Worm (Caenorhabditis elegans) whole organism, young adult: ENCODE results near the gene Y57G11C.43.

Source experiments
- cebp-1 ChIP-seq, 2 experiments: fragments of 200-800 bp in 1 of 2; sonication (Bioruptor generic) in 1 of 2; sonication (generic microtip) in 1 of 2; IDR thresholded peaks in 1 of 2; optimal IDR thresholded peaks in 1 of 2; 2 replicates each; pipeline versions ENCODE4 v1.3.6 to Lab custom; 2017 to 2022; ENCODE audit warnings: missing compliant biosample characterization in 2 of 2, missing genetic modification characterization in 2 of 2, mild to moderate bottlenecking in 1 of 2, missing genetic modification reagents in 1 of 2, moderate library complexity in 1 of 2
- ceh-100 ChIP-seq: fragments of 200-800 bp; sonication (Bioruptor generic); IDR thresholded peaks from 2 replicates; pipeline ENCODE4 v1.3.6; 2022; ENCODE audit warnings: missing genetic modification reagents, missing genetic modification characterization, missing compliant biosample characterization
- dpl-1 ChIP-seq: fragments of 150-350 bp; optimal IDR thresholded peaks from 2 replicates; lab custom pipeline; 2014; ENCODE audit warnings: missing biosample characterization, missing genetic modification reagents, missing genetic modification characterization
- hlh-12 ChIP-seq: sonication (generic microtip); optimal IDR thresholded peaks from 2 replicates; lab custom pipeline; 2016; ENCODE audit warnings: missing genetic modification characterization, missing compliant biosample characterization
- lin-35 ChIP-seq, 3 experiments: fragments of 150-350 bp in 2 of 3; sonication (generic microtip) in 1 of 3; optimal IDR thresholded peaks; 2 replicates each; lab custom pipeline; 2014 to 2018; ENCODE audit warnings: missing biosample characterization in 3 of 3, missing genetic modification characterization in 3 of 3, missing genetic modification reagents in 3 of 3
- lin-54 ChIP-seq: fragments of 200-800 bp; sonication (Bioruptor generic); optimal IDR thresholded peaks from 2 replicates; lab custom pipeline; 2018; ENCODE audit warnings: mild to moderate bottlenecking, missing genetic modification characterization, missing compliant biosample characterization
- pha-4 ChIP-seq: fragments of 150-350 bp; sonication (generic microtip); optimal IDR thresholded peaks from 2 replicates; lab custom pipeline; 2014; ENCODE audit warnings: missing biosample characterization, missing genetic modification reagents, missing genetic modification characterization
- unc-62 ChIP-seq: fragments of 150-350 bp; optimal IDR thresholded peaks from 2 replicates; lab custom pipeline; 2014; ENCODE audit warnings: missing biosample characterization, missing genetic modification reagents, missing genetic modification characterization
- ztf-28 ChIP-seq: fragments of 200-800 bp; sonication (Bioruptor generic); IDR thresholded peaks from 2 replicates; pipeline ENCODE4 v1.3.6; 2022; ENCODE audit warnings: missing genetic modification reagents, missing genetic modification characterization, missing compliant biosample characterization

DNA sequence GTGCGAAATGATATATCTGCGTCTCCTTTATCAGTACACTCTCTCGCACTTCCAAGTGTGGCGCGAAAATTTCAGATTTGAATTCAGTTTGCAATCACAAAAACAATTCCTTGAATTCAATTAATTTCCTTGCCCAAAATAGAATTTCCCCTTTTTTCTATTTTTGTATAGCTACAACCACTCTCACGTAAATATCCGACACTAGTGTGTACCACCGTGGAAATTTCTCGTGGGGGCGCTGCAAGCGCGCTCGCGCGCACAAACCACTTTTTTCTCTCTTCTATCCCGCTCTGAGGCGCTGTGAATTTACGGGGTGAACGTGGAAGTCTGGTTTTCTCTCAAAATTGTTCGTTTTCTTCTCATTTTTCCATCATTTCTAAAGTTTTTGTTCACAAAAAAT, 12.3 kb downstream of the Y57G11C.43 start, which contains the start of gene Y57G11C.8:
- TF ChIP-seq unc-62 (GFP tag; lab: Kevin White, UChicago) (no peak), hlh-12 (tag; lab: Kevin White, UChicago) (no peak), dpl-1 (no peak), pha-4 (no peak), lin-54 (GFP tag; lab: Kevin White, UChicago) (no peak), ztf-28 (GFP tag; lab: Robert Waterston, UW) (no peak), lin-35 (GFP tag; optimal IDR thresholded peaks at IDR 0.05; lab: Kevin White, UChicago) (no peak), cebp-1 (GFP tag; IDR thresholded peaks at IDR 0.05; lab: Robert Waterston, UW) (no peak), cebp-1 (tag; optimal IDR thresholded peaks at IDR 0.05; lab: Kevin White, UChicago) (no peak), ceh-100 (GFP tag; lab: Robert Waterston, UW) (no peak)
